Worm (Caenorhabditis elegans) whole organism, L4/young adult: ENCODE results near the gene C12D12.1.

Source experiments
- W03F9.2 ChIP-seq: fragments of 150-350 bp; optimal IDR thresholded peaks from 2 replicates; lab custom pipeline; 2014; ENCODE audit warnings: missing biosample characterization, missing genetic modification characterization
- dao-5 ChIP-seq: sonication (generic microtip); optimal IDR thresholded peaks from 2 replicates; lab custom pipeline; 2016; ENCODE audit warnings: missing genotype, missing genetic modification characterization, moderate library complexity, missing compliant biosample characterization
- him-1 ChIP-seq: sonication (generic microtip); optimal IDR thresholded peaks from 2 replicates; lab custom pipeline; 2016; ENCODE audit warnings: missing genotype, missing genetic modification reagents, missing genetic modification characterization, missing compliant biosample characterization

The C12D12.1 gene

DNA sequence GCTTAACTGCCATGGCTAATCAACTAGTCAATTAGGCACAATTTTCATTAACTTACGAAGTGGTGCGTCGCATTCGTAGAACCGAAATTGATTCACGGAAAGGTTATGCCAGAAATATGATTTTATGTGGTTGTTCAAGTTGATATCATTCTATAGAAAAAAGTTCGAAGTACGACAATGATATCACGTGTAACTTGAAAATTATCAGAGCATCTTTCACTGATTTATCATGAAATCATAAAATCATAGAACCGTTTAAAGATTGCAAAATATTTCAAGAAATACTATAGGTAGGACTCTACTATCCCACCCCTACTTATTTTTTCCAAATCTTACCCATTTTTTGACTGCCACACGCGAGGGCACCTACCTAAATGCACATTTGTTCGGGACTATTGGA, 53.9 kb downstream of the C12D12.1 start:
- TF ChIP-seq dao-5 (tag; lab: Kevin White, UChicago): no peak
- no peak for TF ChIP-seq him-1
- TF ChIP-seq W03F9.2: no peak

DNA sequence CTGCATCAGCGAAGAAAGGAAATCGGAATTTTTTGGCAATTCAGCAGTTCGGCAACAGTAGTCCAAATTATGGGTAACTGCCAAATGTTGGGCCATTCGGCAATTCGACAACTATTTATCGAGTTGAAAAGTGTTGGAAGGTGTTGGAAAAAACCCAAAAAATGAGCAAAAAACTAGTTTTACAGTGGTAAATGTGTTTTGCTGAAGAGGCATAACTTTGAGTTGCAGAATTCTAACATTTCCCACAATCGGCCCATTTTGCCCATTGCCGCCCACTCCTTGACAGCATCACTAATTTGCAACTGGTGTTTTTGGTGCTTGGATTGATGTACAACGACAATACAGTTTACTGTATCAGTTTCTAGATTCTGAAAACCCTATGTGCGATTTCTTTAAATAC, 54.6 kb downstream of the C12D12.1 start:
- TF ChIP-seq him-1 (no peak), W03F9.2 (no peak), dao-5 (tag; lab: Kevin White, UChicago) (no peak)

DNA sequence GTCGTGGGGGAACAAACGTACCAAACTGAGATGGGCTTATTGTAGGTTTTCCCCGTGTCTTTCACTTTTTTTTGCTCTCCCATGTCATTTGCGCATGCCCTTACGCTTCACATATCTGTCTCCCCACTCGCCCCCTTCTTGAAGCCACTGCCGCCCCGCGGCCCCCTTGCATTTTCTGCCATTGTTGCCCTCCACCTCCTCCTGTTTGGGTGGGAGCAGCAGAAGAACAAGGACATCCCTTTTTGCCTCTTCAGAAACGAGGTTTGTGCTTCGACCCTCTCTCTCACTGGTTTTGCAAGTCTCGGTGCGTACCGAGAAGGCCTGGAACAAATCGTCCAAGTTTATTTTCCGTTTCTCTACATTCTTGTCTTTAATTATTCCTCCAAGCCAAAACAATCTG, 55.1 kb downstream of the C12D12.1 start:
- TF ChIP-seq him-1: no peak
- TF ChIP-seq dao-5 (tag; lab: Kevin White, UChicago): no peak
- TF ChIP-seq W03F9.2: no peak
